Fruit fly (Drosophila melanogaster): Measurements from ENCODE around the gene Rpn12R.

The Rpn12R gene

dm6 chr3L:15013957-15014692, 28.2 kb downstream of the Rpn12R start, which contains the start of gene Reck (continued):
- TF ChIP-seq al (GFP tag; IDR thresholded peaks at IDR 0.05): peak; percentile 74
- TF ChIP-seq esg (GFP tag; conservative IDR thresholded peaks at IDR 0.05): peak; percentile 76
- no peak for TF ChIP-seq zen2 (GFP tag; IDR thresholded peaks at IDR 0.05; ENCODE audit: partially characterized antibody)
- TF ChIP-seq CG5953 (GFP tag; IDR thresholded peaks at IDR 0.05): peak; percentile 89
- peak; percentile 33 to 82 for TF ChIP-seq dpn (GFP tag; optimal IDR thresholded peaks at IDR 0.05)
- TF ChIP-seq Adf1 (GFP tag; IDR thresholded peaks at IDR 0.05): peak; percentile 37; the same call in 1 of the 2 replicates
- TF ChIP-seq tgo (GFP tag; IDR thresholded peaks at IDR 0.05): peak; percentile 72
- TF ChIP-seq CG15696 (tag; optimal IDR thresholded peaks at IDR 0.05): peak; percentile 69
- peak; percentile 29; the same call in 1 of the 2 replicates for TF ChIP-seq aop (GFP tag; IDR thresholded peaks at IDR 0.05)
- peak; percentile 90 for TF ChIP-seq CG6254 (GFP tag; optimal IDR thresholded peaks at IDR 0.05)
- TF ChIP-seq bbx (GFP tag; IDR thresholded peaks at IDR 0.05; ENCODE audit: partially characterized antibody): no peak; the same call in 1 of the 2 replicates
- peak; percentile 40 to 63 for TF ChIP-seq chif (GFP tag; optimal IDR thresholded peaks at IDR 0.05)
- peak; percentile 92 for TF ChIP-seq Xrp1 (GFP tag; IDR thresholded peaks at IDR 0.05)
- peak; percentile 22 for TF ChIP-seq org-1 (GFP tag; optimal IDR thresholded peaks at IDR 0.05)
- no peak for TF ChIP-seq da (GFP tag; optimal IDR thresholded peaks at IDR 0.05)
- TF ChIP-seq Sry-δ (GFP tag; optimal IDR thresholded peaks at IDR 0.05): peak; percentile 2
- peak; percentile 47 for TF ChIP-seq CG3407 (GFP tag; optimal IDR thresholded peaks at IDR 0.05)
- TF ChIP-seq Bgb (GFP tag; IDR thresholded peaks at IDR 0.05; ENCODE audit: partially characterized antibody): no peak
- peak; percentile 29; the same call in 1 of the 2 replicates for TF ChIP-seq gt (GFP tag; IDR thresholded peaks at IDR 0.05)
- no peak for TF ChIP-seq vfl (GFP tag; optimal IDR thresholded peaks at IDR 0.05)
- no peak for TF ChIP-seq cad (GFP tag; optimal IDR thresholded peaks at IDR 0.05)
- no peak for TF ChIP-seq Hmx (GFP tag; optimal IDR thresholded peaks at IDR 0.05)
- no peak for TF ChIP-seq ERR (GFP tag; optimal IDR thresholded peaks at IDR 0.05)
- no peak for TF ChIP-seq HLH4C (GFP tag; IDR thresholded peaks at IDR 0.05; ENCODE audit: partially characterized antibody)
- TF ChIP-seq CG4707 (GFP tag; optimal IDR thresholded peaks at IDR 0.05): peak; percentile 56
- TF ChIP-seq CG7271 (tag; optimal IDR thresholded peaks at IDR 0.05): peak; percentile 85
- peak; percentile 77 for TF ChIP-seq MTF-1 (GFP tag; optimal IDR thresholded peaks at IDR 0.05; ENCODE audit: borderline replicate concordance)
- TF ChIP-seq zfh1 (GFP tag; IDR thresholded peaks at IDR 0.05): peak; percentile 83; the same call in 2 of the 3 replicates
- peak; percentile 47; the same call in 1 of the 2 replicates for TF ChIP-seq gsb (GFP tag; IDR thresholded peaks at IDR 0.05)
- TF ChIP-seq CG14014 (GFP tag; IDR thresholded peaks at IDR 0.05): peak; percentile 86
- TF ChIP-seq Hr39 (optimal IDR thresholded peaks at IDR 0.05): no peak
- TF ChIP-seq bowl (GFP tag; IDR thresholded peaks at IDR 0.05): peak; percentile 49
- no peak for TF ChIP-seq CG8478 (optimal IDR thresholded peaks at IDR 0.05)
- TF ChIP-seq Lpt (GFP tag; optimal IDR thresholded peaks at IDR 0.05): no peak
- peak; percentile 77 for TF ChIP-seq CG1529 (GFP tag; optimal IDR thresholded peaks at IDR 0.05)
- TF ChIP-seq Mes4 (GFP tag; optimal IDR thresholded peaks at IDR 0.05): no peak
- peak; percentile 32 for TF ChIP-seq CG34376 (GFP tag; optimal IDR thresholded peaks at IDR 0.05)
- peak; percentile 59 for TF ChIP-seq CG33557 (GFP tag; optimal IDR thresholded peaks at IDR 0.05)
- TF ChIP-seq Atf3 (GFP tag; optimal IDR thresholded peaks at IDR 0.05): peak; percentile 3
- TF ChIP-seq sob (GFP tag; IDR thresholded peaks at IDR 0.05): peak; percentile 64
- peak; percentile 94 for TF ChIP-seq Drgx (GFP tag; IDR thresholded peaks at IDR 0.05)
- no peak for TF ChIP-seq pan (optimal IDR thresholded peaks at IDR 0.05)
- peak in 1 of 2 experiments; percentile 89 for TF ChIP-seq pan (GFP tag; optimal IDR thresholded peaks at IDR 0.05 in 1 of 2, IDR thresholded peaks at IDR 0.05 in 1 of 2)
